Worm (Caenorhabditis elegans) whole organism, young adult: ENCODE data around the gene F29B9.12.

ENCODE experiments used
- hlh-12 ChIP-seq: sonication (generic microtip); optimal IDR thresholded peaks from 2 replicates; lab custom pipeline; 2016; ENCODE audit warnings: missing genetic modification characterization, missing compliant biosample characterization
- unc-130 ChIP-seq: sonication (generic microtip); optimal IDR thresholded peaks from 2 replicates; lab custom pipeline; 2016; ENCODE audit warnings: missing genetic modification reagents, missing genetic modification characterization, missing compliant biosample characterization
- unc-62 ChIP-seq: fragments of 150-350 bp; optimal IDR thresholded peaks from 2 replicates; lab custom pipeline; 2014; ENCODE audit warnings: missing biosample characterization, missing genetic modification reagents, missing genetic modification characterization

ce11 chrIV:4652962-4653361 is 16.4 kb upstream of the F29B9.12 start, which contains the start of gene psr-1:
- TF ChIP-seq unc-130 (GFP tag; lab: Kevin White, UChicago): no peak
- no peak for TF ChIP-seq unc-62
- TF ChIP-seq hlh-12: no peak
